Fruit fly (Drosophila melanogaster): ENCODE measurements around the gene CG33099.

Gene CG33099

dm6 chr3R:22528264-22529158, 1.9 kb downstream of the CG33099 start, which contains the start of gene CG5346 (continued):
- TF ChIP-seq wor (GFP tag; IDR thresholded peaks at IDR 0.05) (no peak), CG10321 (GFP tag; IDR thresholded peaks at IDR 0.05) (no peak), CG5953 (GFP tag; IDR thresholded peaks at IDR 0.05) (no peak), lola (GFP tag; optimal IDR thresholded peaks at IDR 0.05) (no peak), CG43689 (GFP tag; IDR thresholded peaks at IDR 0.05) (no peak), grau (tag; optimal IDR thresholded peaks at IDR 0.05) (peak; percentile 22), bowl (GFP tag; IDR thresholded peaks at IDR 0.05) (no peak), fd64A (GFP tag; optimal IDR thresholded peaks at IDR 0.05) (no peak), Adf1 (GFP tag; IDR thresholded peaks at IDR 0.05) (no peak), Drgx (GFP tag; IDR thresholded peaks at IDR 0.05) (no peak; the same call in 1 of the 2 replicates), CG30403 (GFP tag; optimal IDR thresholded peaks at IDR 0.05) (no peak), pho (GFP tag; optimal IDR thresholded peaks at IDR 0.05) (no peak), CG1233 (GFP tag; optimal IDR thresholded peaks at IDR 0.05) (no peak), Pdp1 (GFP tag; optimal IDR thresholded peaks at IDR 0.05) (no peak), trh (GFP tag; optimal IDR thresholded peaks at IDR 0.05) (no peak), slou (GFP tag; optimal IDR thresholded peaks at IDR 0.05) (no peak), CG7963 (GFP tag; IDR thresholded peaks at IDR 0.05; ENCODE audit: partially characterized antibody) (peak; percentile 89), amos (GFP tag; IDR thresholded peaks at IDR 0.05; ENCODE audit: partially characterized antibody) (peak; percentile 92), sqz (GFP tag; optimal IDR thresholded peaks at IDR 0.05) (peak; percentile 60), Rx (GFP tag; IDR thresholded peaks at IDR 0.05) (no peak), ash1 (GFP tag; optimal IDR thresholded peaks at IDR 0.05) (no peak), CG14710 (tag; optimal IDR thresholded peaks at IDR 0.05) (peak; percentile 16), sug (tag; optimal IDR thresholded peaks at IDR 0.05) (no peak), gsb (GFP tag; IDR thresholded peaks at IDR 0.05) (no peak), CG12219 (GFP tag; optimal IDR thresholded peaks at IDR 0.05) (no peak), Ptx1 (GFP tag; IDR thresholded peaks at IDR 0.05) (no peak), Nf-YC (tag; optimal IDR thresholded peaks at IDR 0.05) (no peak), TFAM (GFP tag; optimal IDR thresholded peaks at IDR 0.05) (no peak), CG8089 (GFP tag; optimal IDR thresholded peaks at IDR 0.05) (no peak), CG17385 (GFP tag; optimal IDR thresholded peaks at IDR 0.05) (no peak), da (GFP tag; optimal IDR thresholded peaks at IDR 0.05) (no peak), pb (GFP tag; optimal IDR thresholded peaks at IDR 0.05) (no peak), lov (optimal IDR thresholded peaks at IDR 0.05) (no peak), lov (GFP tag; IDR thresholded peaks at IDR 0.05) (no peak), ato (GFP tag; IDR thresholded peaks at IDR 0.05; ENCODE audit: partially characterized antibody) (peak; percentile 87), CG8944 (GFP tag; optimal IDR thresholded peaks at IDR 0.05) (no peak), row (GFP tag; IDR thresholded peaks at IDR 0.05) (peak; percentile 34; the same call in 2 of the 3 replicates), klu (GFP tag; IDR thresholded peaks at IDR 0.05) (no peak), Lhr (GFP tag; optimal IDR thresholded peaks at IDR 0.05) (peak; percentile 4), Oli (tag; optimal IDR thresholded peaks at IDR 0.05) (no peak), CG11247 (GFP tag; IDR thresholded peaks at IDR 0.05) (no peak), CG12236 (GFP tag; optimal IDR thresholded peaks at IDR 0.05) (no peak), CG34376 (GFP tag; optimal IDR thresholded peaks at IDR 0.05) (no peak), CG11560 (tag; IDR thresholded peaks at IDR 0.05) (no peak), ken (GFP tag; IDR thresholded peaks at IDR 0.05) (no peak), CG6813 (GFP tag; optimal IDR thresholded peaks at IDR 0.05) (no peak), CG15696 (tag; optimal IDR thresholded peaks at IDR 0.05) (no peak), pan (optimal IDR thresholded peaks at IDR 0.05) (no peak), pan (GFP tag; optimal IDR thresholded peaks at IDR 0.05 in 1 of 2, IDR thresholded peaks at IDR 0.05 in 1 of 2) (no peak), shn (GFP tag; optimal IDR thresholded peaks at IDR 0.05) (no peak)

Data from whole organism, embryonic.